Fruit fly (Drosophila melanogaster): ENCODE data around the gene mei-217.
A peak's percentile ranks its signal among the peaks of the same experiment; 100 is the strongest.

The mei-217 gene

DNA sequence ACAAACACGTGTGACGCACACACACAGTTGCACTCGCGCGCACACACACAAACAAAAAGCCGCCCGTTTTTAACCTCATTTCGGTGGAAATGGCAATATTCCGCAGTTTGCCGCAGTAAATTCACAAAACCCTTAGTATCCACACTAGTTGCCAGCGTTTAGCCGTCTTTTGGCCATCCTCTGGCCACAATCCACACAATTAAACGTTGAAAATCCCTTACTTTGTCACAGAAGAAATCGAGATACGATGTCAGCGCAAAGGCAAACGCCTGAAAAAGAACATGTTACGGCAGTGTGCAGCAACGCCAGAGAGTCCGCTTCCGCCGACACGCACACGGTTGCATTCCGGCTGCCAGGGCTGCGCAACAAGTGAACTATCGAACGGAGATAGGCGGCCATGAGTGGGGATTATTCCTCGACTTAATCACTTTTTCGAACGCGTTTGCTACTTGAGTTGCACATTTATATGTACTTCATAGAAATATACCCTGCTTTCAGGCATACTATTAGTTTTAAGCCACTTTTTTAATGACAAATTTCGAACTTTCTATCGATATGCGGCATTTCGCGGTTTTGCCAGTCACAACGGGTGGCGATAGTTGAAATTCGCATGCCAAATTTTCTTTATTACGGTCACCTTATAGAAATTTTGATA, 5.3 kb upstream of the mei-217 start, which contains the start of gene RpS5a (continued):
- TF ChIP-seq gfzf (GFP tag; optimal IDR thresholded peaks at IDR 0.05) (peak; percentile 48), CG18262 (tag; optimal IDR thresholded peaks at IDR 0.05) (peak; percentile 67), chinmo (GFP tag; IDR thresholded peaks at IDR 0.05; ENCODE audit: partially characterized antibody) (no peak; the same call in 3 of the 4 replicates), exex (tag; optimal IDR thresholded peaks at IDR 0.05) (peak; percentile 28), cato (GFP tag; optimal IDR thresholded peaks at IDR 0.05; ENCODE audit: borderline replicate concordance) (peak; percentile 68), zfh1 (GFP tag; IDR thresholded peaks at IDR 0.05) (peak; percentile 79), CG14441 (GFP tag; IDR thresholded peaks at IDR 0.05) (peak; percentile 74), mirr (GFP tag; optimal IDR thresholded peaks at IDR 0.05) (peak; percentile 89), pfk (GFP tag; optimal IDR thresholded peaks at IDR 0.05) (peak; percentile 72), CG8478 (optimal IDR thresholded peaks at IDR 0.05) (peak; percentile 83), rib (GFP tag; IDR thresholded peaks at IDR 0.05) (0 out of 2 replicates have a peak, but pooled peaks have one; percentile 14), croc (GFP tag; conservative IDR thresholded peaks at IDR 0.05) (peak; percentile 62; the same call in 2 of the 3 replicates), ci (GFP tag; IDR thresholded peaks at IDR 0.05) (peak; percentile 91), tio (GFP tag; optimal IDR thresholded peaks at IDR 0.05) (no peak), dmrt11E (tag; optimal IDR thresholded peaks at IDR 0.05) (peak; percentile 75), CG4404 (GFP tag; IDR thresholded peaks at IDR 0.05) (peak; percentile 73), pho (GFP tag; optimal IDR thresholded peaks at IDR 0.05) (peak; percentile 77), nmo (GFP tag; optimal IDR thresholded peaks at IDR 0.05) (peak; percentile 80), CG17829 (tag; optimal IDR thresholded peaks at IDR 0.05) (peak; percentile 60), onecut (GFP tag; IDR thresholded peaks at IDR 0.05) (peak; percentile 82), sima (GFP tag; optimal IDR thresholded peaks at IDR 0.05) (peak; percentile 19), jing (GFP tag; optimal IDR thresholded peaks at IDR 0.05) (peak; percentile 28), CG6254 (GFP tag; optimal IDR thresholded peaks at IDR 0.05) (peak; percentile 75), Trl (optimal IDR thresholded peaks at IDR 0.05) (no peak), Trl (GFP tag; optimal IDR thresholded peaks at IDR 0.05) (peak; percentile 86), twi (tag; optimal IDR thresholded peaks at IDR 0.05) (peak; percentile 60), CG10979 (tag; optimal IDR thresholded peaks at IDR 0.05) (peak; percentile 60), z (GFP tag; IDR thresholded peaks at IDR 0.05) (no peak), cwo (GFP tag; optimal IDR thresholded peaks at IDR 0.05) (peak; percentile 64), D (optimal IDR thresholded peaks at IDR 0.05) (peak; percentile 72), D (GFP tag; optimal IDR thresholded peaks at IDR 0.05) (peak; percentile 77), MBD-R2 (GFP tag; IDR thresholded peaks at IDR 0.05) (peak; percentile 60; the same call in 1 of the 2 replicates), HLH3B (GFP tag; IDR thresholded peaks at IDR 0.05) (peak; percentile 46), Max (GFP tag; optimal IDR thresholded peaks at IDR 0.05) (peak; percentile 58), mam (GFP tag; optimal IDR thresholded peaks at IDR 0.05) (peak; percentile 82), CG9876 (GFP tag; optimal IDR thresholded peaks at IDR 0.05) (peak; percentile 91), CG15011 (GFP tag; optimal IDR thresholded peaks at IDR 0.05) (peak; percentile 86), CG1647 (GFP tag; optimal IDR thresholded peaks at IDR 0.05) (peak; percentile 54), al (GFP tag; IDR thresholded peaks at IDR 0.05) (peak; percentile 68), en (GFP tag; optimal IDR thresholded peaks at IDR 0.05) (peak; percentile 57), CG17186 (GFP tag; optimal IDR thresholded peaks at IDR 0.05) (peak; percentile 86), Mes4 (GFP tag; optimal IDR thresholded peaks at IDR 0.05) (peak; percentile 82), ranshi (GFP tag; IDR thresholded peaks at IDR 0.05) (peak; percentile 77; the same call in 1 of the 2 replicates), CoRest (tag; optimal IDR thresholded peaks at IDR 0.05) (peak; percentile 69)
